Fruit fly (Drosophila melanogaster): ENCODE measurements around the gene kirre.

Gene kirre

dm6 chrX:3176193-3176592 lies 436.0 kb downstream of the kirre start, which contains the start of gene dnc (continued):
- no peak for TF ChIP-seq CG31627 (GFP tag; optimal IDR thresholded peaks at IDR 0.05)
- TF ChIP-seq CG11762 (GFP tag; optimal IDR thresholded peaks at IDR 0.05; ENCODE audit: insufficient read depth): no peak
- no peak for TF ChIP-seq CG1621 (tag; optimal IDR thresholded peaks at IDR 0.05)
- TF ChIP-seq Eip78C (GFP tag): peak; percentile 29
- no peak for TF ChIP-seq Eip93F (GFP tag; optimal IDR thresholded peaks at IDR 0.05)
- TF ChIP-seq fd85E (GFP tag; optimal IDR thresholded peaks at IDR 0.05): no peak
- peak; percentile 8 for TF ChIP-seq CG6276 (GFP tag; optimal IDR thresholded peaks at IDR 0.05)
- no peak for TF ChIP-seq lz (GFP tag; optimal IDR thresholded peaks at IDR 0.05)
- TF ChIP-seq Ets21C (GFP tag; optimal IDR thresholded peaks at IDR 0.05): no peak
- no peak for TF ChIP-seq Sox15 (GFP tag; optimal IDR thresholded peaks at IDR 0.05)
- 0 out of 3 replicates have a peak, but pooled peaks have one; percentile 40 for TF ChIP-seq CG6163 (GFP tag; IDR thresholded peaks at IDR 0.05)
- no peak for TF ChIP-seq Blimp-1 (GFP tag; optimal IDR thresholded peaks at IDR 0.05)
- no peak for TF ChIP-seq esn (GFP tag; optimal IDR thresholded peaks at IDR 0.05)
- TF ChIP-seq CG4318 (GFP tag; optimal IDR thresholded peaks at IDR 0.05): no peak
- no peak for TF ChIP-seq achi (GFP tag; optimal IDR thresholded peaks at IDR 0.05)
- TF ChIP-seq vri (GFP tag; optimal IDR thresholded peaks at IDR 0.05): no peak
- TF ChIP-seq dac (GFP tag; optimal IDR thresholded peaks at IDR 0.05): no peak
- no peak for TF ChIP-seq dsx (GFP tag; optimal IDR thresholded peaks at IDR 0.05; ENCODE audit: poor library complexity, severe bottlenecking)
- TF ChIP-seq CG8119 (GFP tag; IDR thresholded peaks at IDR 0.05): no peak
- no peak for TF ChIP-seq OdsH (GFP tag; optimal IDR thresholded peaks at IDR 0.05)
- TF ChIP-seq CG11294 (GFP tag; IDR thresholded peaks at IDR 0.05): no peak
- no peak for TF ChIP-seq Gug (GFP tag; IDR thresholded peaks at IDR 0.05)
- TF ChIP-seq CG10669 (GFP tag; optimal IDR thresholded peaks at IDR 0.05): no peak
- no peak for TF ChIP-seq fd59A (GFP tag; optimal IDR thresholded peaks at IDR 0.05)
- no peak for TF ChIP-seq CG3032 (tag; optimal IDR thresholded peaks at IDR 0.05)
- TF ChIP-seq CG7368 (GFP tag; optimal IDR thresholded peaks at IDR 0.05): no peak
- no peak for TF ChIP-seq salr (GFP tag; optimal IDR thresholded peaks at IDR 0.05)
- no peak for TF ChIP-seq Sox14 (GFP tag; optimal IDR thresholded peaks at IDR 0.05)
- no peak for TF ChIP-seq acj6 (GFP tag; optimal IDR thresholded peaks at IDR 0.05)
- peak; percentile 30; the same call in 1 of the 3 replicates for TF ChIP-seq eg (GFP tag; IDR thresholded peaks at IDR 0.05)
- no peak for TF ChIP-seq spab (GFP tag; optimal IDR thresholded peaks at IDR 0.05)
- peak; percentile 50 for TF ChIP-seq CG6854 (GFP tag; optimal IDR thresholded peaks at IDR 0.05)
- TF ChIP-seq Met (GFP tag; optimal IDR thresholded peaks at IDR 0.05): no peak
- no peak for TF ChIP-seq Ets96B (tag; optimal IDR thresholded peaks at IDR 0.05)
- no peak for TF ChIP-seq CG6792 (GFP tag; optimal IDR thresholded peaks at IDR 0.05)
- TF ChIP-seq Sox102F (GFP tag; optimal IDR thresholded peaks at IDR 0.05): no peak
- no peak for TF ChIP-seq CG11902 (GFP tag; optimal IDR thresholded peaks at IDR 0.05)
- no peak for TF ChIP-seq CG34406 (GFP tag; optimal IDR thresholded peaks at IDR 0.05)
- TF ChIP-seq ss (GFP tag; optimal IDR thresholded peaks at IDR 0.05): peak; percentile 13 to 45
- no peak for TF ChIP-seq Eip75B (GFP tag; optimal IDR thresholded peaks at IDR 0.05)

Data from whole organism, prepupa.